Worm (Caenorhabditis elegans) whole organism, early embryonic: ENCODE measurements around the gene F48G7.8.

Experiments
- B0310.2 ChIP-seq: sonication (generic microtip); optimal IDR thresholded peaks from 2 replicates; lab custom pipeline; 2016; ENCODE audit warnings: mild to moderate bottlenecking, missing genetic modification characterization, missing compliant biosample characterization
- F13C5.2 ChIP-seq: sonication (generic microtip); optimal IDR thresholded peaks from 2 replicates; lab custom pipeline; 2017; ENCODE audit warnings: mild to moderate bottlenecking, missing genetic modification characterization, inconsistent platforms, missing compliant biosample characterization
- aly-1 ChIP-seq: sonication (generic microtip); optimal IDR thresholded peaks from 2 replicates; lab custom pipeline; 2016; ENCODE audit warnings: missing genetic modification characterization, missing compliant biosample characterization
- ama-1 ChIP-seq: fragments of 150-350 bp; optimal IDR thresholded peaks from 2 replicates; lab custom pipeline; 2014
- ceh-13 ChIP-seq: fragments of 200-800 bp; sonication (Bioruptor generic); optimal IDR thresholded peaks from 2 replicates; lab custom pipeline; 2018; ENCODE audit warnings: mild to moderate bottlenecking, missing genetic modification characterization, missing compliant biosample characterization
- ceh-36 ChIP-seq: sonication (generic microtip); optimal IDR thresholded peaks from 2 replicates; lab custom pipeline; 2016; ENCODE audit warnings: missing genetic modification characterization, inconsistent platforms, missing compliant biosample characterization
- ets-7 ChIP-seq: sonication (generic microtip); optimal IDR thresholded peaks from 2 replicates; lab custom pipeline; 2016; ENCODE audit warnings: missing genotype, missing genetic modification characterization, missing compliant biosample characterization
- flt-1 ChIP-seq: fragments of 200-800 bp; sonication (Bioruptor generic); IDR thresholded peaks from 2 replicates; pipeline ENCODE4 v1.3.6; 2022; ENCODE audit warnings: missing genetic modification characterization, missing compliant biosample characterization
- hmbx-1 ChIP-seq: sonication (generic microtip); optimal IDR thresholded peaks from 2 replicates; lab custom pipeline; 2016; ENCODE audit warnings: mild to moderate bottlenecking, missing genetic modification characterization, missing compliant biosample characterization
- hmg-4 ChIP-seq: fragments of 200-800 bp; sonication (Bioruptor generic); optimal IDR thresholded peaks from 2 replicates; lab custom pipeline; 2018; ENCODE audit warnings: mild to moderate bottlenecking, missing genetic modification characterization, missing compliant biosample characterization
- hnd-1 ChIP-seq: sonication (generic microtip); optimal IDR thresholded peaks from 2 replicates; lab custom pipeline; 2016; ENCODE audit warnings: missing genetic modification characterization, missing compliant biosample characterization
- pes-1 ChIP-seq: fragments of 200-800 bp; sonication (Bioruptor generic); IDR thresholded peaks from 2 replicates; pipeline ENCODE4 v1.3.6; 2022; ENCODE audit warnings: missing genetic modification reagents, missing genetic modification characterization, missing compliant biosample characterization
- scrt-1 ChIP-seq: fragments of 200-800 bp; sonication (Bioruptor generic); IDR thresholded peaks from 2 replicates; pipeline ENCODE4 v1.3.6; 2022; ENCODE audit warnings: missing genetic modification characterization, missing compliant biosample characterization
- sea-1 ChIP-seq: fragments of 200-800 bp; sonication (Bioruptor generic); conservative IDR thresholded peaks from 2 replicates; pipeline ENCODE4 v1.3.6; 2022; ENCODE audit warnings: missing genetic modification characterization, missing compliant biosample characterization
- tbx-11 ChIP-seq: fragments of 200-800 bp; sonication (Bioruptor generic); IDR thresholded peaks from 2 replicates; pipeline ENCODE4 v1.3.6; 2022; ENCODE audit warnings: missing genetic modification characterization, missing compliant biosample characterization
- tbx-37 ChIP-seq: fragments of 200-800 bp; sonication (Bioruptor generic); conservative IDR thresholded peaks from 2 replicates; pipeline ENCODE4 v1.3.6; 2022; ENCODE audit warnings: missing genetic modification reagents, missing genetic modification characterization, missing compliant biosample characterization
- tra-4 ChIP-seq: sonication (generic microtip); optimal IDR thresholded peaks from 2 replicates; lab custom pipeline; 2017; ENCODE audit warnings: missing genetic modification characterization, missing compliant biosample characterization

Gene F48G7.8

ce11 chrV:596923-597322, 30.6 kb downstream of the F48G7.8 start:
- TF ChIP-seq scrt-1 (GFP tag; lab: Robert Waterston, UW) (no peak), hnd-1 (tag; lab: Kevin White, UChicago) (no peak)

- no peak for TF ChIP-seq hnd-1 (tag; lab: Kevin White, UChicago)
- no peak for TF ChIP-seq ama-1 (lab: Kevin White, UChicago)
- no peak for TF ChIP-seq ceh-13
- no peak for TF ChIP-seq hmg-4 (GFP tag; lab: Kevin White, UChicago)
- no peak for TF ChIP-seq tbx-11 (GFP tag; lab: Robert Waterston, UW)
- TF ChIP-seq scrt-1 (GFP tag; lab: Robert Waterston, UW) = no peak
- no peak for TF ChIP-seq flt-1 (GFP tag; lab: Robert Waterston, UW)
- TF ChIP-seq ceh-36 (tag; lab: Kevin White, UChicago) = no peak
- no peak for TF ChIP-seq F13C5.2 (tag; lab: Kevin White, UChicago)
- no peak for TF ChIP-seq pes-1
- no peak for TF ChIP-seq B0310.2 (tag; lab: Kevin White, UChicago)
- TF ChIP-seq aly-1 (tag; lab: Kevin White, UChicago) = no peak
Measured at ce11 chrV:592959-593358, 34.5 kb downstream of the F48G7.8 start, which contains the start of gene ZK488.5. Gene ZK488.5, plus strand, starts transcription at chrV:593259.

ce11 chrV:590182-590581, 37.3 kb downstream of the F48G7.8 start, which contains the start of gene ZK488.6:
Gene ZK488.6, plus strand, starts transcription at chrV:590482.
- TF ChIP-seq ets-7 (tag; lab: Kevin White, UChicago) (no peak), F13C5.2 (tag; lab: Kevin White, UChicago) (no peak), sea-1 (no peak), tbx-11 (GFP tag; lab: Robert Waterston, UW) (no peak), scrt-1 (GFP tag; lab: Robert Waterston, UW) (no peak), ama-1 (lab: Kevin White, UChicago) (no peak), hmg-4 (GFP tag; lab: Kevin White, UChicago) (no peak), tra-4 (tag; lab: Kevin White, UChicago) (no peak), ceh-13 (no peak), hnd-1 (tag; lab: Kevin White, UChicago) (no peak), B0310.2 (tag; lab: Kevin White, UChicago) (no peak), tbx-37 (GFP tag; lab: Robert Waterston, UW) (no peak)

- TF ChIP-seq scrt-1 (GFP tag; lab: Robert Waterston, UW) (no peak), F13C5.2 (tag; lab: Kevin White, UChicago) (no peak), tbx-37 (GFP tag; lab: Robert Waterston, UW) (no peak), hmbx-1 (no peak), tra-4 (tag; lab: Kevin White, UChicago) (no peak), ets-7 (tag; lab: Kevin White, UChicago) (no peak), flt-1 (GFP tag; lab: Robert Waterston, UW) (no peak), sea-1 (no peak), aly-1 (tag; lab: Kevin White, UChicago) (no peak), tbx-11 (GFP tag; lab: Robert Waterston, UW) (no peak)
Measured at ce11 chrV:587818-588217, 39.7 kb downstream of the F48G7.8 start, which contains the start of gene K06H6.1. Gene K06H6.1, plus strand, starts transcription at chrV:588118.

- TF ChIP-seq hmbx-1 = no peak
- no peak for TF ChIP-seq scrt-1 (GFP tag; lab: Robert Waterston, UW)
- no peak for TF ChIP-seq B0310.2 (tag; lab: Kevin White, UChicago)
- no peak for TF ChIP-seq F13C5.2 (tag; lab: Kevin White, UChicago)
- no peak for TF ChIP-seq aly-1 (tag; lab: Kevin White, UChicago)
- TF ChIP-seq ceh-13 = no peak
- no peak for TF ChIP-seq hnd-1 (tag; lab: Kevin White, UChicago)
Measured at ce11 chrV:585472-585871, 42.0 kb downstream of the F48G7.8 start, which contains the start of gene K06H6.2. Gene K06H6.2, plus strand, starts transcription at chrV:585772.

ce11 chrV:581616-582015, 45.9 kb downstream of the F48G7.8 start, which contains the start of gene nstp-7:
Gene nstp-7, plus strand, starts transcription at chrV:581916.
- no peak for TF ChIP-seq ama-1 (lab: Kevin White, UChicago)
- TF ChIP-seq ceh-36 (tag; lab: Kevin White, UChicago) = no peak
- TF ChIP-seq aly-1 (tag; lab: Kevin White, UChicago) = no peak
- TF ChIP-seq F13C5.2 (tag; lab: Kevin White, UChicago) = no peak
- no peak for TF ChIP-seq hnd-1 (tag; lab: Kevin White, UChicago)
- no peak for TF ChIP-seq sea-1
- TF ChIP-seq tra-4 (tag; lab: Kevin White, UChicago) = no peak
- TF ChIP-seq ets-7 (tag; lab: Kevin White, UChicago) = no peak
- TF ChIP-seq pes-1 = no peak
- no peak for TF ChIP-seq scrt-1 (GFP tag; lab: Robert Waterston, UW)
- no peak for TF ChIP-seq tbx-11 (GFP tag; lab: Robert Waterston, UW)
- TF ChIP-seq B0310.2 (tag; lab: Kevin White, UChicago) = no peak
- TF ChIP-seq ceh-13 = no peak

- TF ChIP-seq sea-1 (no peak), flt-1 (GFP tag; lab: Robert Waterston, UW) (no peak), F13C5.2 (tag; lab: Kevin White, UChicago) (no peak)
Measured at ce11 chrV:578977-579376, 48.5 kb downstream of the F48G7.8 start, which contains the start of gene K06H6.4. Gene K06H6.4, plus strand, starts transcription at chrV:579277.
